Worm (Caenorhabditis elegans) whole organism, L4/young adult: ENCODE measurements around the gene meg-3.

Source experiments
- W03F9.2 ChIP-seq: fragments of 150-350 bp; optimal IDR thresholded peaks from 2 replicates; lab custom pipeline; 2014; ENCODE audit warnings: missing biosample characterization, missing genetic modification characterization
- dao-5 ChIP-seq: sonication (generic microtip); optimal IDR thresholded peaks from 2 replicates; lab custom pipeline; 2016; ENCODE audit warnings: missing genotype, missing genetic modification characterization, moderate library complexity, missing compliant biosample characterization
- him-1 ChIP-seq: sonication (generic microtip); optimal IDR thresholded peaks from 2 replicates; lab custom pipeline; 2016; ENCODE audit warnings: missing genotype, missing genetic modification reagents, missing genetic modification characterization, missing compliant biosample characterization

DNA sequence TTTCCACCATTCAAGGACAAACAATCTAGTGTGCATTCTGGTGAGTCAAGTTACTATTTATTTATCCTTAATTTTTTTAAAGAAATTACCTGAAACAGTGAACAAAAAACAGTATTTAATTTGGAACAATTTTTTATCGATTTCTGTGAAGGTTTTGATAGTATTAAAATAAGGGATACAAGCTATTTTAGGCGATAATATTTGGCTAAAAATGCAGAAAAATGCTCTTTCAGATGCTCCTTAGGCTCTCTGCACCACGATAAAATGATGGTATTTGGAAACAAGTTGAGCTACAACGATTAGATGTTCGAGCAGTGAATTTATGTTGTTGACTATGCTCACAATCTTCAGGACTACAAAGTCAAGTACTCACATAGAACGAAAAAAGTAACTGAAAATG is 13.7 kb downstream of the meg-3 start, which contains the start of gene F52D2.6:
- TF ChIP-seq him-1 (tag; lab: Kevin White, UChicago), result no peak
- TF ChIP-seq W03F9.2 (tag; lab: Kevin White, UChicago), result no peak
- no peak for TF ChIP-seq dao-5 (tag; lab: Kevin White, UChicago)
